Worm (Caenorhabditis elegans) whole organism, L4 larva: ENCODE data around the gene Y43F8C.13.
A peak's percentile ranks its signal among the peaks of the same experiment; 100 is the strongest.
"Not testable (repeated sequence)": the region's sequence is repeated elsewhere in the genome, so short reads cannot be mapped to it uniquely, and the experiment has no call there.

Source experiments
- D1046.2 ChIP-seq: fragments of 200-800 bp; sonication (Bioruptor generic); IDR thresholded peaks from 2 replicates; pipeline ENCODE4 v1.3.6; 2022; ENCODE audit warnings: missing genetic modification characterization, missing compliant biosample characterization
- F26F4.8 ChIP-seq: fragments of 200-800 bp; sonication (Bioruptor generic); conservative IDR thresholded peaks from 2 replicates; pipeline ENCODE4 v1.3.6; 2022; ENCODE audit warnings: missing genetic modification characterization, missing compliant biosample characterization
- aha-1 ChIP-seq: fragments of 150-350 bp; peaks from one replicate; lab custom pipeline; 2014; ENCODE audit warnings: missing biosample characterization, missing genetic modification characterization
- ceh-20 ChIP-seq: fragments of 200-800 bp; sonication (Bioruptor generic); IDR thresholded peaks from 2 replicates; pipeline ENCODE4 v1.3.6; 2022; ENCODE audit warnings: missing genetic modification reagents, missing genetic modification characterization, missing compliant biosample characterization
- ceh-32 ChIP-seq: sonication (generic microtip); optimal IDR thresholded peaks from 2 replicates; lab custom pipeline; 2016; ENCODE audit warnings: mild to moderate bottlenecking, missing genetic modification characterization, missing compliant biosample characterization; ENCODE audit not compliant: poor library complexity
- ceh-62 ChIP-seq: sonication (generic microtip); optimal IDR thresholded peaks from 2 replicates; lab custom pipeline; 2017; ENCODE audit warnings: missing biosample characterization, missing genetic modification characterization
- dmd-6 ChIP-seq: fragments of 200-800 bp; sonication (Bioruptor generic); IDR thresholded peaks from 2 replicates; pipeline ENCODE4 v1.3.6; 2022; ENCODE audit warnings: missing genetic modification reagents, missing genetic modification characterization, missing compliant biosample characterization
- fos-1 ChIP-seq: fragments of 150-350 bp; optimal IDR thresholded peaks from 2 replicates; lab custom pipeline; 2014; ENCODE audit warnings: missing biosample characterization, missing genetic modification characterization
- hlh-30 ChIP-seq: sonication (generic microtip); optimal IDR thresholded peaks from 2 replicates; lab custom pipeline; 2017; ENCODE audit warnings: antibody characterized with exemption, mild to moderate bottlenecking, missing genetic modification characterization, missing compliant biosample characterization; ENCODE audit not compliant: insufficient read depth
- jun-1 ChIP-seq: fragments of 150-350 bp; optimal IDR thresholded peaks from 2 replicates; lab custom pipeline; 2014; ENCODE audit warnings: missing biosample characterization, missing genetic modification reagents, missing genetic modification characterization
- lin-1 ChIP-seq: fragments of 200-800 bp; sonication (Bioruptor generic); IDR thresholded peaks from 2 replicates; pipeline ENCODE4 v1.3.6; 2022; ENCODE audit warnings: missing genetic modification reagents, missing genetic modification characterization, missing compliant biosample characterization
- lin-13 ChIP-seq: fragments of 150-350 bp; optimal IDR thresholded peaks from 2 replicates; lab custom pipeline; 2014; ENCODE audit warnings: missing biosample characterization, missing genetic modification reagents, missing genetic modification characterization
- lin-39 ChIP-seq: fragments of 150-350 bp; optimal IDR thresholded peaks from 2 replicates; lab custom pipeline; 2014; ENCODE audit warnings: missing biosample characterization, missing genetic modification reagents, missing genetic modification characterization
- lir-3 ChIP-seq: sonication (generic microtip); optimal IDR thresholded peaks from 2 replicates; lab custom pipeline; 2016; ENCODE audit warnings: mild to moderate bottlenecking, missing genetic modification characterization, missing compliant biosample characterization
- mdl-1 ChIP-seq, 2 experiments: fragments of 150-350 bp in 1 of 2; sonication (generic microtip) in 1 of 2; optimal IDR thresholded peaks; 2 replicates each; lab custom pipeline; 2014 to 2017; ENCODE audit warnings: missing biosample characterization in 2 of 2, missing genetic modification characterization in 2 of 2
- nhr-102 ChIP-seq: sonication (generic microtip); optimal IDR thresholded peaks from 2 replicates; lab custom pipeline; 2016; ENCODE audit warnings: mild to moderate bottlenecking, missing genetic modification characterization, moderate library complexity, missing compliant biosample characterization
- nhr-28 ChIP-seq: fragments of 150-350 bp; optimal IDR thresholded peaks from 2 replicates; lab custom pipeline; 2014; ENCODE audit warnings: missing biosample characterization, missing genetic modification characterization
- nhr-48 ChIP-seq: sonication (generic microtip); optimal IDR thresholded peaks from 2 replicates; lab custom pipeline; 2016; ENCODE audit warnings: mild to moderate bottlenecking, missing genetic modification characterization, missing compliant biosample characterization
- nhr-6 ChIP-seq: fragments of 150-350 bp; optimal IDR thresholded peaks from 2 replicates; lab custom pipeline; 2014; ENCODE audit warnings: missing biosample characterization, missing genetic modification characterization
- nhr-76 ChIP-seq: fragments of 150-350 bp; optimal IDR thresholded peaks from 2 replicates; lab custom pipeline; 2014; ENCODE audit warnings: missing biosample characterization, missing genetic modification characterization
- pha-4 ChIP-seq, 2 experiments: fragments of 150-350 bp in 1 of 2; fragments of 200-800 bp in 1 of 2; sonication (Bioruptor generic) in 1 of 2; IDR thresholded peaks in 1 of 2; optimal IDR thresholded peaks in 1 of 2; 2 replicates each; pipeline versions ENCODE4 v1.3.6 to Lab custom; 2014 to 2022; ENCODE audit warnings: missing genetic modification characterization in 2 of 2, missing genetic modification reagents in 2 of 2, missing biosample characterization in 1 of 2, missing compliant biosample characterization in 1 of 2
- rbr-2 ChIP-seq: sonication (generic microtip); optimal IDR thresholded peaks from 2 replicates; lab custom pipeline; 2016; ENCODE audit warnings: missing genotype, missing genetic modification characterization, missing compliant biosample characterization
- sdz-12 ChIP-seq: fragments of 200-800 bp; sonication (Bioruptor generic); optimal IDR thresholded peaks from 2 replicates; lab custom pipeline; 2018; ENCODE audit warnings: mild to moderate bottlenecking, missing genetic modification characterization, missing compliant biosample characterization
- spr-3 ChIP-seq: fragments of 200-800 bp; sonication (Bioruptor generic); optimal IDR thresholded peaks from 2 replicates; lab custom pipeline; 2018; ENCODE audit warnings: mild to moderate bottlenecking, missing genetic modification characterization, missing compliant biosample characterization
- tra-1 ChIP-seq: fragments of 200-800 bp; sonication (Bioruptor generic); IDR thresholded peaks from 2 replicates; pipeline ENCODE4 v1.3.6; 2022; ENCODE audit warnings: missing genetic modification reagents, missing genetic modification characterization, missing compliant biosample characterization
- unc-62 ChIP-seq, 3 experiments: fragments of 150-350 bp in 1 of 3; sonication (generic microtip); optimal IDR thresholded peaks in 2 of 3; peaks in 1 of 3; 1 replicate in 1 of 3; 2 replicates in 2 of 3; lab custom pipeline; 2014 to 2017; ENCODE audit warnings: missing biosample characterization in 3 of 3, missing genetic modification characterization in 3 of 3, missing genetic modification reagents in 3 of 3, missing genotype in 1 of 3
- vab-7 ChIP-seq: fragments of 200-800 bp; sonication (Bioruptor generic); IDR thresholded peaks from 2 replicates; pipeline ENCODE4 v1.3.6; 2022; ENCODE audit warnings: missing genetic modification reagents, missing genetic modification characterization, missing compliant biosample characterization

The Y43F8C.13 gene

ce11 chrV:19719253-19719652, 22.1 kb upstream of the Y43F8C.13 start, which contains the start of gene Y116F11A.6:
Gene Y116F11A.6 (plus strand): TSS chrV:19719553.
- TF ChIP-seq lir-3 (tag; lab: Kevin White, UChicago) = no peak
- no peak for TF ChIP-seq pha-4 (GFP tag; IDR thresholded peaks at IDR 0.05; lab: Robert Waterston, UW)
- no peak for TF ChIP-seq pha-4 (tag; optimal IDR thresholded peaks at IDR 0.05; lab: Kevin White, UChicago)

- TF ChIP-seq spr-3 (GFP tag; lab: Kevin White, UChicago) (no peak), nhr-6 (tag; lab: Kevin White, UChicago) (no peak), nhr-102 (no peak), aha-1 (tag; lab: Kevin White, UChicago) (no peak), nhr-28 (tag; lab: Kevin White, UChicago) (no peak)
- TF ChIP-seq, all 104 proteins: peak for 0
Observed at ce11 chrV:19718660-19719059, 21.5 kb upstream of the Y43F8C.13 start.

ce11 chrV:19717933-19718332, 20.7 kb upstream of the Y43F8C.13 start:
- peak; percentile 18; the same call in 1 of the 2 replicates for TF ChIP-seq dmd-6 (GFP tag; lab: Robert Waterston, UW)
- TF ChIP-seq ceh-20 (GFP tag; lab: Robert Waterston, UW) = no peak

- TF ChIP-seq tra-1 (GFP tag; lab: Robert Waterston, UW) (no peak), unc-62 (GFP tag; optimal IDR thresholded peaks at IDR 0.05 in 1 of 2; lab: Kevin White, UChicago) (peak in 1 of 2 experiments; percentile 12), unc-62 (tag; optimal IDR thresholded peaks at IDR 0.05; lab: Kevin White, UChicago) (no peak)
Observed at ce11 chrV:19715847-19716246, 18.6 kb upstream of the Y43F8C.13 start, which contains the start of gene Y43F8C.17. Gene Y43F8C.17 (plus strand): TSS chrV:19716147.

ce11 chrV:19715419-19715818, 18.2 kb upstream of the Y43F8C.13 start, which contains the start of gene Y43F8C.16:
Gene Y43F8C.16 (minus strand): TSS chrV:19715519.
- TF ChIP-seq aha-1 (tag; lab: Kevin White, UChicago) = peak; percentile 9
- no peak for TF ChIP-seq rbr-2 (tag; lab: Kevin White, UChicago)

ce11 chrV:19711646-19712045, 14.4 kb upstream of the Y43F8C.13 start, which contains the start of gene Y43F8C.23:
Gene Y43F8C.23 (minus strand): TSS chrV:19711746.
- not testable (repeated sequence) for TF ChIP-seq vab-7 (GFP tag; lab: Robert Waterston, UW); D1046.2; mdl-1 (tag; optimal IDR thresholded peaks at IDR 0.05; lab: Kevin White, UChicago)

- TF ChIP-seq lin-13 (GFP tag; lab: Kevin White, UChicago); sdz-12 (GFP tag; lab: Kevin White, UChicago); F26F4.8 (GFP tag; lab: Robert Waterston, UW): not testable (repeated sequence)
Observed at ce11 chrV:19710514-19710913, 13.3 kb upstream of the Y43F8C.13 start, which contains the start of gene Y43F8C.15. Gene Y43F8C.15 (minus strand): TSS chrV:19710614.

ce11 chrV:19708849-19709248, 11.7 kb upstream of the Y43F8C.13 start, which contains the start of gene srv-3:
Gene srv-3 (minus strand): TSS chrV:19708949.
- TF ChIP-seq jun-1 (tag; lab: Kevin White, UChicago) = no peak
- TF ChIP-seq ceh-62 (tag; lab: Kevin White, UChicago) = no peak
- TF ChIP-seq ceh-32 (tag; lab: Kevin White, UChicago) = no peak
- no peak for TF ChIP-seq fos-1 (tag; lab: Kevin White, UChicago)
- TF ChIP-seq hlh-30 = no peak
- no peak for TF ChIP-seq nhr-76 (tag; lab: Kevin White, UChicago)
- TF ChIP-seq spr-3 (GFP tag; lab: Kevin White, UChicago) = no peak
- no peak for TF ChIP-seq nhr-48 (tag; lab: Kevin White, UChicago)
- TF ChIP-seq lin-1 (GFP tag; lab: Robert Waterston, UW) = no peak
- TF ChIP-seq aha-1 (tag; lab: Kevin White, UChicago) = no peak
- no peak for TF ChIP-seq D1046.2
- no peak for TF ChIP-seq lin-39 (tag; lab: Kevin White, UChicago)
- TF ChIP-seq, all 104 proteins: peak for 0
